Worm (Caenorhabditis elegans) whole organism, L4/young adult: ENCODE measurements around the gene sqst-5.

Source experiments
- W03F9.2 ChIP-seq: fragments of 150-350 bp; optimal IDR thresholded peaks from 2 replicates; lab custom pipeline; 2014; ENCODE audit warnings: missing biosample characterization, missing genetic modification characterization
- dao-5 ChIP-seq: sonication (generic microtip); optimal IDR thresholded peaks from 2 replicates; lab custom pipeline; 2016; ENCODE audit warnings: missing genotype, missing genetic modification characterization, moderate library complexity, missing compliant biosample characterization
- him-1 ChIP-seq: sonication (generic microtip); optimal IDR thresholded peaks from 2 replicates; lab custom pipeline; 2016; ENCODE audit warnings: missing genotype, missing genetic modification reagents, missing genetic modification characterization, missing compliant biosample characterization

DNA sequence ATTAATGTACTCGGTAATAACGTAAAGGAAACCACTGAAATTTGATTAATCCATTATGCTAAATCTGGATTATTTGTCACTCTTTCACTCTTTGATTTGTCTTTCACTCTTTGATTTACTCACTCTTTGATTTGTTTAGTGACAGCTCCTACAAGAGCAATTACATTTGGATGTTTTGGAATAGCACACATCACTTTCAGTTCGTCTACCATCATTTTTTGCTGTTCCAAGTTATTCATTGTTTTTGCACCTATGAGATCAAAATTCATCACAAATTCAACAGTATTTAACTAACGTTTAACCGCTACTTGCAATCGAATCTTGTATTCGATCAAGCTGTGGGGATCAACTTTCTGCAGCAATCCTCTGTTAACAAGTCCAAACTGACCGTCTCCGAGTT lies 1.7 kb upstream of the sqst-5 start:
- TF ChIP-seq dao-5 (tag; lab: Kevin White, UChicago) = no peak
- no peak for TF ChIP-seq him-1
- no peak for TF ChIP-seq W03F9.2 (tag; lab: Kevin White, UChicago)
